Fruit fly (Drosophila melanogaster): Measurements from ENCODE around the gene larp.

The larp gene

DNA sequence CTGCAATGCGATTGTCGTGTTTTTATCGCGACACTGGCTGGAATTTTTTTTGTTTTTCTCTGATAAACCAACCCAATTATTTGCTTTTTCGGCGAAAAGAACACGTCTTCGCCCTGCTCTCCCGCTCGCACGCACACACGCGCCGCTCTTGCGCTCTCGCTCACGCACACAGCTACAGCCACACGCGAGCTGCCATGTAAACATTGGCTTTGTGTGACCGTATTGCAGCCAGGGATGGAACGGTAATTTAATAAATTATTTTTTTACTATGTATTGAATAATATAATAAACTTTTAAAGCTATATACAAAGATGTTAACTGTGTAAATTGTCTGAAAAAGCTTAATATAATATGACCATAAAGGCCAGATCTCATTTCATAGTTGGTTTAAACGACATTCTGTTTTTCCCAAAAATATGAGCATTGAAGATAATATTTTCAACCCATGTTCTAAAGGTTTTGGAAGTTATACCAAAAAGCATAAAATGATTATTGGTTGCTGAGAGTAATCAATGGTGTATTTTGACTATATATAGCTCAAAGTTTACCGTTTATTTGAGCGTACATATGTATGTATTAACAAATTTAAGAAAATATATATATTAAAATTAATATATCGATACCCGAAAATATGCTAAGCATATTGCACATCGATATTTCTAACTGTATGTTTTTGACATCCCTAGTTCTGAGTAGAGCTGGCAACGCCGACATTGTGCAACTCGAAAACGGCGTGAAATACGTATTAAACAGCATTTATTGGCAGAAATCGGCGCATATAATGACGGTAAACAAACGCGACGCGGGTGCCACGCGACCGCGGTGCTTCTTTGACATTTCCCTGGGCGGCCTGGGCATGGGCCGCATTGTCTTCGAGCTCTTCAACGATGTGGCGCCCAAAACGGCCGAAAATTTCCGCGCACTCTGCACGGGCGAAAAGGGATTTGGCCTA, 3.7 kb upstream of the larp start, which contains the start of the genes Gfat2 and Moca-cyp:
Gene Gfat2, minus strand, starts transcription at position 112 of the 952 bp plus-strand sequence.
Gene Moca-cyp, plus strand, starts transcription at position 681 of the 952 bp plus-strand sequence.
- TF ChIP-seq Hr96 (GFP tag; optimal IDR thresholded peaks at IDR 0.05) (peak; percentile 50), toe (GFP tag; optimal IDR thresholded peaks at IDR 0.05) (peak; percentile 64), Crg-1 (GFP tag; optimal IDR thresholded peaks at IDR 0.05) (peak; percentile 62), pad (GFP tag; optimal IDR thresholded peaks at IDR 0.05) (peak; percentile 37), Clk (GFP tag; optimal IDR thresholded peaks at IDR 0.05) (peak; percentile 13), cic (GFP tag; optimal IDR thresholded peaks at IDR 0.05) (peak; percentile 2), CG7045 (GFP tag; optimal IDR thresholded peaks at IDR 0.05) (peak; percentile 77), CG11617 (GFP tag; optimal IDR thresholded peaks at IDR 0.05) (peak; percentile 84), tj (GFP tag; optimal IDR thresholded peaks at IDR 0.05) (peak; percentile 84), Mnt (GFP tag; optimal IDR thresholded peaks at IDR 0.05) (peak; percentile 76), ovo (GFP tag; optimal IDR thresholded peaks at IDR 0.05) (peak; percentile 76), CG7101 (tag; optimal IDR thresholded peaks at IDR 0.05) (peak; percentile 73), kay (GFP tag; ENCODE audit: borderline replicate concordance) (no peak), cnc (optimal IDR thresholded peaks at IDR 0.05) (no peak), CG5204 (GFP tag; optimal IDR thresholded peaks at IDR 0.05) (peak; percentile 61), CG12768 (GFP tag; optimal IDR thresholded peaks at IDR 0.05) (peak; percentile 61), CG14711 (tag; optimal IDR thresholded peaks at IDR 0.05) (peak; percentile 58), CG1620 (GFP tag; optimal IDR thresholded peaks at IDR 0.05) (peak; percentile 10), bab1 (GFP tag; optimal IDR thresholded peaks at IDR 0.05) (peak; percentile 6), CG33017 (tag; optimal IDR thresholded peaks at IDR 0.05) (peak; percentile 64)

DNA sequence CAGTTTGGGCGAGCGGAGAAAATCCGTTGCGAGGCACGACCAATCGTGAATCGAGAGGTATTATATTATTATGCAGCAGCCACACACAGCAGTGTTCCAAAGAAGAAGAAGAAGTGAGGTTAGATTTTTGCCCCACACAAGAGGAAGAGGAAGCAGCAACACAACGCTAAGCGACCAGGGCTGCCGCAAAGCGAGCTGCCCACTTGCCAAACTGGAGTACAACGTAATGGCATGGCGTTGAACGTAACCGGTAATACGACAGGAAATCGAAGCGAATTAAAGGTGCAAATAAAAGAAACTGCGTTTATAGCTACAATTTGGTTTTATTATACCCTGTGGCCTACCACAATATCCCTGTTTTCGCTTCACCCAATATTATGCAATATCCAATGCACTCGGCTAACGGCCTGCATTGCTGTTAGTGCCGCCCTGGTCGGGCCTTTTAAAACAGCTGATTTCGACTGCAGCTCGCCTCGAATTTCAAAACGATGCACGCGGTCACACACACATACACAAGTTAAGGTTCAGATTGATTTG, 710 bp downstream of the larp start:
- peak; percentile 90 for TF ChIP-seq CG5204 (GFP tag; optimal IDR thresholded peaks at IDR 0.05)
- TF ChIP-seq ovo (GFP tag; optimal IDR thresholded peaks at IDR 0.05): peak; percentile 88
- peak; percentile 76 for TF ChIP-seq cic (GFP tag; optimal IDR thresholded peaks at IDR 0.05)
- TF ChIP-seq toe (GFP tag; optimal IDR thresholded peaks at IDR 0.05): peak; percentile 92
- TF ChIP-seq CG14711 (tag; optimal IDR thresholded peaks at IDR 0.05): peak; percentile 54
- peak; percentile 90 for TF ChIP-seq Hr96 (GFP tag; optimal IDR thresholded peaks at IDR 0.05)
- peak; percentile 79 for TF ChIP-seq Clk (GFP tag; optimal IDR thresholded peaks at IDR 0.05)
- peak; percentile 69 for TF ChIP-seq pad (GFP tag; optimal IDR thresholded peaks at IDR 0.05)
- peak; percentile 77 for TF ChIP-seq CG7101 (tag; optimal IDR thresholded peaks at IDR 0.05)
- TF ChIP-seq CG33017 (tag; optimal IDR thresholded peaks at IDR 0.05): peak; percentile 64
- no peak for TF ChIP-seq cnc (optimal IDR thresholded peaks at IDR 0.05)
- peak; percentile 85 for TF ChIP-seq CG7045 (GFP tag; optimal IDR thresholded peaks at IDR 0.05)
- peak; percentile 74 for TF ChIP-seq bab1 (GFP tag; optimal IDR thresholded peaks at IDR 0.05)
- TF ChIP-seq CG12768 (GFP tag; optimal IDR thresholded peaks at IDR 0.05): peak; percentile 86
- TF ChIP-seq tj (GFP tag; optimal IDR thresholded peaks at IDR 0.05): peak; percentile 75
- TF ChIP-seq Crg-1 (GFP tag; optimal IDR thresholded peaks at IDR 0.05): peak; percentile 69
- peak; percentile 87 for TF ChIP-seq CG1620 (GFP tag; optimal IDR thresholded peaks at IDR 0.05)
- peak; percentile 89 for TF ChIP-seq Mnt (GFP tag; optimal IDR thresholded peaks at IDR 0.05)
- TF ChIP-seq CG11617 (GFP tag; optimal IDR thresholded peaks at IDR 0.05): peak; percentile 83
- TF ChIP-seq kay (GFP tag; ENCODE audit: borderline replicate concordance): no peak

DNA sequence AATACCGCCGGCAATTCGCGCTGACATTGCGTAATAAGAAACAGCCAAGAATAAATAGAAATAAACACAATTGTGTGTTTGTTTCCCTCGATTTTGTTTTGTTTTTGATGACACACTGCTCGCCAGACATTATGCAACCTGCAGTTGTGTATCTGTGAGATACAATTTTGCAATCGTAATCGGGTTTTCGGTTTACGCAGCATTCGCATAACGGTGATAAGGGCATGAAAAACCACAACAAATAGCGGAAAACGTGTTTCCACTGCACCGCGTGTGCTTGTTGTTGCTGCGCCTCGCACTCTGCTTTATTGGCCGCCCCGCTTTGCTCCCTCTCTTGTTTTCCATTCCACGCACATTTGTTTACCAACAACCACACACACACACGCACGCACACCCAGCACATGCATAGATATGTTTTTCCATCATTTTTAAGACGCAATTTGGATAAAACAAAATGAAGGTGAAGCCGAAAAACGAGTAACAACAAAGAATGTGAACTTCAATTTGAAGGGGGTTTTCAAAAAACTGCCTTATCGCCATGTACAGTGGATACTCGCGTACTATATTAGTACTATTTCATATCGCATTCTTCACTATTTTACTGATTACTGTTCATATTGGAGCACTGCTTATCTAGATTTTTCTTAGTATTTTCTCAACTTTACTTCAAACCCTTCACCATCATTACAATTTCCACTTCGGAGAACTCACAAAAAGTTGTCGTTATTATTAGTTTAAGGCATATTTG, 3.4 kb downstream of the larp start:
- no peak for TF ChIP-seq Hr96 (GFP tag; optimal IDR thresholded peaks at IDR 0.05)
- TF ChIP-seq pad (GFP tag; optimal IDR thresholded peaks at IDR 0.05): no peak
- TF ChIP-seq CG1620 (GFP tag; optimal IDR thresholded peaks at IDR 0.05): no peak
- no peak for TF ChIP-seq CG14711 (tag; optimal IDR thresholded peaks at IDR 0.05)
- TF ChIP-seq CG33017 (tag; optimal IDR thresholded peaks at IDR 0.05): no peak
- no peak for TF ChIP-seq Clk (GFP tag; optimal IDR thresholded peaks at IDR 0.05)
- TF ChIP-seq cic (GFP tag; optimal IDR thresholded peaks at IDR 0.05): no peak
- TF ChIP-seq CG7045 (GFP tag; optimal IDR thresholded peaks at IDR 0.05): no peak
- peak; percentile 33 for TF ChIP-seq Mnt (GFP tag; optimal IDR thresholded peaks at IDR 0.05)
- TF ChIP-seq tj (GFP tag; optimal IDR thresholded peaks at IDR 0.05): peak; percentile 99
- no peak for TF ChIP-seq bab1 (GFP tag; optimal IDR thresholded peaks at IDR 0.05)
- TF ChIP-seq ovo (GFP tag; optimal IDR thresholded peaks at IDR 0.05): no peak
- TF ChIP-seq toe (GFP tag; optimal IDR thresholded peaks at IDR 0.05): no peak
- TF ChIP-seq CG7101 (tag; optimal IDR thresholded peaks at IDR 0.05): no peak
- TF ChIP-seq CG12768 (GFP tag; optimal IDR thresholded peaks at IDR 0.05): no peak
- no peak for TF ChIP-seq CG5204 (GFP tag; optimal IDR thresholded peaks at IDR 0.05)
- no peak for TF ChIP-seq CG11617 (GFP tag; optimal IDR thresholded peaks at IDR 0.05)

DNA sequence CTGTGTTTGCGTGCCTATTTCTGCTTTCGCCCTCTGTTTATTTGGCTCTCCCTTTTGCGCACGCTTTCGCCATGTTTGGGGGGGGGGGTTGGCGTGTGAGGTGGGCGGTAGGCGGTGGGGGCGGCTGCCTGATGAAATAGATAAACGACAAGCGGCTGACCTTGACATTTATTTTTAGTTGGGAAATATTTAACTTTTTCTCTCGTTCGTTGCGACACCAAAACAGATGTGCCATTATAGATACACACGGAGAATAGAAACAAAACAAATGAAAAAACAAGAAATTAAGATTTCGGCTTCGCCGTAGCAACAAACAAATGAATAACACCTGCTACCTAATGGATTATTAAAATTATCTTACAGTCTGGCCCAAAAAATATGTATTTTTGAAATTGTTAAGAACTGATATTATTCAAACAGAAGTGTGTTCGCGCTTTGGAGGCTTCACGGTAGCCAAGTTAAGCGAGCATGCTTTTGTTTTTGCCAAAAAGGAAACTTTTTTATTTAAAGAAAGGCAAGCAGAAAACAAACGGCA, 4.0 kb downstream of the larp start:
- TF ChIP-seq CG33017 (tag; optimal IDR thresholded peaks at IDR 0.05) (no peak), kay (GFP tag; ENCODE audit: borderline replicate concordance) (no peak), CG1620 (GFP tag; optimal IDR thresholded peaks at IDR 0.05) (no peak), CG7045 (GFP tag; optimal IDR thresholded peaks at IDR 0.05) (peak; percentile 53), tj (GFP tag; optimal IDR thresholded peaks at IDR 0.05) (no peak), cnc (optimal IDR thresholded peaks at IDR 0.05) (no peak), toe (GFP tag; optimal IDR thresholded peaks at IDR 0.05) (no peak), Clk (GFP tag; optimal IDR thresholded peaks at IDR 0.05) (peak; percentile 24), pad (GFP tag; optimal IDR thresholded peaks at IDR 0.05) (no peak), Hr96 (GFP tag; optimal IDR thresholded peaks at IDR 0.05) (no peak), CG14711 (tag; optimal IDR thresholded peaks at IDR 0.05) (peak; percentile 39), CG7101 (tag; optimal IDR thresholded peaks at IDR 0.05) (peak; percentile 26), bab1 (GFP tag; optimal IDR thresholded peaks at IDR 0.05) (no peak), Mnt (GFP tag; optimal IDR thresholded peaks at IDR 0.05) (no peak), cic (GFP tag; optimal IDR thresholded peaks at IDR 0.05) (peak; percentile 7), CG5204 (GFP tag; optimal IDR thresholded peaks at IDR 0.05) (peak; percentile 25), CG11617 (GFP tag; optimal IDR thresholded peaks at IDR 0.05) (peak; percentile 24), CG12768 (GFP tag; optimal IDR thresholded peaks at IDR 0.05) (peak; percentile 25), Crg-1 (GFP tag; optimal IDR thresholded peaks at IDR 0.05) (no peak)
